Fruit fly (Drosophila melanogaster) whole organism, embryonic: ENCODE results near the gene Arr1.
A peak's percentile ranks its signal among the peaks of the same experiment; 100 is the strongest.

Source experiments
- Atf6 ChIP-seq: fragments of 200-800 bp; sonication (Bioruptor generic); IDR thresholded peaks from 2 replicates; pipeline ENCODE4 v1.3.6; 2022; ENCODE audit warnings: missing biosample characterization, missing genetic modification characterization
- Blimp-1 ChIP-seq: fragments of 200-800 bp; sonication (Bioruptor generic); optimal IDR thresholded peaks from 3 replicates; lab custom pipeline; 2018; ENCODE audit warnings: missing biosample characterization, missing genetic modification characterization, mild to moderate bottlenecking, moderate library complexity, missing genetic modification reagents
- CG1233 ChIP-seq: fragments of 200-800 bp; sonication (Bioruptor generic); optimal IDR thresholded peaks from 4 replicates; lab custom pipeline; 2018; ENCODE audit warnings: missing biosample characterization, mild to moderate bottlenecking, missing genetic modification characterization
- CG12391 ChIP-seq: fragments of 200-800 bp; sonication (Bioruptor generic); optimal IDR thresholded peaks from 3 replicates; lab custom pipeline; 2018; ENCODE audit warnings: missing biosample characterization, mild to moderate bottlenecking, missing genetic modification characterization, moderate library complexity
- CG13287 ChIP-seq: fragments of 200-800 bp; sonication (Bioruptor generic); IDR thresholded peaks from 2 replicates; pipeline ENCODE4 v1.3.6; 2022; ENCODE audit warnings: missing biosample characterization, missing genetic modification characterization; ENCODE audit not compliant: partially characterized antibody
- CG13624 ChIP-seq: fragments of 200-800 bp; sonication (Bioruptor generic); optimal IDR thresholded peaks from 2 replicates; lab custom pipeline; 2016; ENCODE audit warnings: missing biosample characterization, missing genetic modification characterization
- CG13775 ChIP-seq: fragments of 200-800 bp; sonication (Bioruptor generic); optimal IDR thresholded peaks from 3 replicates; lab custom pipeline; 2017; ENCODE audit warnings: missing biosample characterization, mild to moderate bottlenecking, missing genetic modification characterization
- CG14441 ChIP-seq: fragments of 200-800 bp; sonication (Bioruptor generic); IDR thresholded peaks from 2 replicates; pipeline ENCODE4 v1.3.6; 2022; ENCODE audit warnings: missing biosample characterization, missing genetic modification characterization
- CG1603 ChIP-seq: fragments of 200-800 bp; sonication (Bioruptor generic); optimal IDR thresholded peaks from 2 replicates; lab custom pipeline; 2019; ENCODE audit warnings: missing biosample characterization, mild to moderate bottlenecking, missing genetic modification characterization, moderate library complexity
- CG16863 ChIP-seq: fragments of 200-800 bp; sonication (Bioruptor generic); optimal IDR thresholded peaks from 3 replicates; lab custom pipeline; 2016; ENCODE audit warnings: missing biosample characterization, missing genetic modification characterization
- CG2712 ChIP-seq: fragments of 200-800 bp; optimal IDR thresholded peaks from 3 replicates; lab custom pipeline; 2019; ENCODE audit warnings: missing biosample characterization, mild to moderate bottlenecking, missing genetic modification characterization, moderate library complexity
- CG2889 ChIP-seq: fragments of 200-800 bp; sonication (Bioruptor generic); IDR thresholded peaks from 3 replicates; pipeline ENCODE4 v1.3.6; 2022; ENCODE audit warnings: missing biosample characterization, missing genetic modification characterization
- CG4707 ChIP-seq: fragments of 200-800 bp; sonication (Bioruptor generic); optimal IDR thresholded peaks from 2 replicates; lab custom pipeline; 2018; ENCODE audit warnings: missing biosample characterization, mild to moderate bottlenecking, missing genetic modification characterization, moderate library complexity
- CG4820 ChIP-seq: fragments of 200-800 bp; sonication (Bioruptor generic); optimal IDR thresholded peaks from 3 replicates; lab custom pipeline; 2016; ENCODE audit warnings: missing biosample characterization, missing genetic modification characterization
- CG4854 ChIP-seq: fragments of 200-800 bp; sonication (Bioruptor generic); optimal IDR thresholded peaks from 2 replicates; lab custom pipeline; 2016; ENCODE audit warnings: missing biosample characterization, missing genetic modification characterization, inconsistent platforms
- CG6791 ChIP-seq: fragments of 200-800 bp; sonication (Bioruptor generic); IDR thresholded peaks from 3 replicates; pipeline ENCODE4 v1.3.6; 2022; ENCODE audit warnings: missing biosample characterization, missing genetic modification characterization; ENCODE audit not compliant: partially characterized antibody
- CG7839 ChIP-seq: fragments of 200-800 bp; sonication (Bioruptor generic); optimal IDR thresholded peaks from 3 replicates; lab custom pipeline; 2018; ENCODE audit warnings: missing biosample characterization, mild to moderate bottlenecking, missing genetic modification characterization, moderate library complexity
- CG8089 ChIP-seq: fragments of 200-800 bp; sonication (Bioruptor generic); optimal IDR thresholded peaks from 3 replicates; lab custom pipeline; 2016; ENCODE audit warnings: missing biosample characterization, missing genetic modification characterization
- CG8359 ChIP-seq: fragments of 200-800 bp; sonication (Bioruptor generic); optimal IDR thresholded peaks from 2 replicates; lab custom pipeline; 2017; ENCODE audit warnings: missing biosample characterization, mild to moderate bottlenecking, missing genetic modification characterization, borderline replicate concordance
- CG8944 ChIP-seq: fragments of 200-800 bp; sonication (Bioruptor generic); optimal IDR thresholded peaks from 3 replicates; lab custom pipeline; 2016; ENCODE audit warnings: missing biosample characterization, missing genetic modification characterization
- CG9932 ChIP-seq: fragments of 200-800 bp; sonication (Bioruptor generic); IDR thresholded peaks from 2 replicates; pipeline ENCODE4 v1.3.6; 2022; ENCODE audit warnings: missing biosample characterization, missing genetic modification characterization
- CTCF ChIP-seq: fragments of 200-800 bp; sonication (Bioruptor generic); optimal IDR thresholded peaks from 2 replicates; lab custom pipeline; 2017; ENCODE audit warnings: missing biosample characterization, mild to moderate bottlenecking, missing genetic modification characterization, moderate library complexity
- D19B ChIP-seq: fragments of 200-800 bp; sonication (Bioruptor generic); optimal IDR thresholded peaks from 2 replicates; lab custom pipeline; 2017; ENCODE audit warnings: missing biosample characterization, mild to moderate bottlenecking, missing genetic modification characterization
- Drgx ChIP-seq: fragments of 200-800 bp; sonication (Bioruptor generic); IDR thresholded peaks from 2 replicates; pipeline ENCODE4 v1.3.6; 2022; ENCODE audit warnings: missing biosample characterization, missing genetic modification characterization
- Elba2 ChIP-seq: fragments of 200-800 bp; sonication (Bioruptor generic); optimal IDR thresholded peaks from 3 replicates; lab custom pipeline; 2016; ENCODE audit warnings: missing biosample characterization, missing genetic modification characterization
- Kr ChIP-seq: fragments of 200-800 bp; sonication (Bioruptor generic); optimal IDR thresholded peaks from 2 replicates; lab custom pipeline; 2017; ENCODE audit warnings: missing biosample characterization, mild to moderate bottlenecking, missing genetic modification characterization
- Med ChIP-seq: fragments of 200-800 bp; sonication (Bioruptor generic); peaks from one replicate; lab custom pipeline; 2016; ENCODE audit warnings: missing biosample characterization, missing genetic modification characterization, mild to moderate bottlenecking, inconsistent platforms, moderate library complexity
- NK7.1 ChIP-seq: fragments of 200-800 bp; sonication (Bioruptor generic); optimal IDR thresholded peaks from 3 replicates; lab custom pipeline; 2016; ENCODE audit warnings: missing biosample characterization, missing genetic modification characterization
- Opbp ChIP-seq: fragments of 200-800 bp; sonication (Bioruptor generic); IDR thresholded peaks from 3 replicates; pipeline ENCODE4 v1.3.6; 2022; ENCODE audit warnings: missing biosample characterization, missing genetic modification characterization; ENCODE audit not compliant: partially characterized antibody
- Sry-β ChIP-seq: fragments of 200-800 bp; sonication (Bioruptor generic); optimal IDR thresholded peaks from 2 replicates; lab custom pipeline; 2018; ENCODE audit warnings: missing biosample characterization, mild to moderate bottlenecking, missing genetic modification characterization, moderate library complexity
- aop ChIP-seq: fragments of 200-800 bp; sonication (Bioruptor generic); IDR thresholded peaks from 2 replicates; pipeline ENCODE4 v1.3.6; 2022; ENCODE audit warnings: missing biosample characterization, missing genetic modification characterization
- br ChIP-seq: fragments of >200 bp; optimal IDR thresholded peaks from 2 replicates; lab custom pipeline; 2017
- bsh ChIP-seq, 2 experiments: fragments of 200-800 bp; sonication (Bioruptor generic); optimal IDR thresholded peaks; 2 replicates each; lab custom pipeline; 2017 to 2018; ENCODE audit warnings: mild to moderate bottlenecking in 2 of 2, missing biosample characterization in 2 of 2, missing genetic modification characterization in 2 of 2, moderate library complexity in 1 of 2
- btn ChIP-seq: fragments of 200-800 bp; sonication (Bioruptor generic); optimal IDR thresholded peaks from 2 replicates; lab custom pipeline; 2016; ENCODE audit warnings: missing biosample characterization, missing genetic modification characterization
- croc ChIP-seq: fragments of 200-800 bp; sonication (Bioruptor generic); conservative IDR thresholded peaks from 3 replicates; pipeline ENCODE4 v1.3.6; 2022; ENCODE audit warnings: missing biosample characterization, missing genetic modification characterization
- crp ChIP-seq, 2 experiments: fragments of 200-800 bp; sonication (Bioruptor generic); optimal IDR thresholded peaks; 2 replicates in 1 of 2; 3 replicates in 1 of 2; lab custom pipeline; 2017; ENCODE audit warnings: missing biosample characterization in 2 of 2, missing genetic modification characterization in 2 of 2, mild to moderate bottlenecking in 1 of 2, moderate library complexity in 1 of 2
- danr ChIP-seq: fragments of 200-800 bp; sonication (Bioruptor generic); IDR thresholded peaks from 2 replicates; pipeline ENCODE4 v1.3.6; 2022; ENCODE audit warnings: missing biosample characterization, missing genetic modification characterization
- gsb-n ChIP-seq: fragments of 200-800 bp; sonication (Bioruptor generic); optimal IDR thresholded peaks from 3 replicates; lab custom pipeline; 2018; ENCODE audit warnings: missing biosample characterization, mild to moderate bottlenecking, missing genetic modification characterization
- hkb ChIP-seq, 2 experiments: fragments of 200-800 bp in 1 of 2; fragments of >200 bp in 1 of 2; sonication (Bioruptor generic) in 1 of 2; IDR thresholded peaks in 1 of 2; optimal IDR thresholded peaks in 1 of 2; 2 replicates each; pipeline versions ENCODE4 v1.3.6 to Lab custom; 2017 to 2022; ENCODE audit warnings: missing biosample characterization in 1 of 2, missing genetic modification characterization in 1 of 2
- lola ChIP-seq, 3 experiments: fragments of >200 bp in 2 of 3; fragments of 200-800 bp in 1 of 3; sonication (Bioruptor generic) in 1 of 3; optimal IDR thresholded peaks; 2 replicates each; lab custom pipeline; 2017 to 2019; ENCODE audit warnings: missing biosample characterization in 3 of 3, missing genetic modification characterization in 3 of 3, mild to moderate bottlenecking in 1 of 3, moderate library complexity in 1 of 3
- luna ChIP-seq: fragments of 200-800 bp; sonication (Bioruptor generic); optimal IDR thresholded peaks from 2 replicates; lab custom pipeline; 2016; ENCODE audit warnings: missing biosample characterization, missing genetic modification characterization
- ro ChIP-seq: fragments of 200-800 bp; sonication (Bioruptor generic); IDR thresholded peaks from 2 replicates; pipeline ENCODE4 v1.3.6; 2022; ENCODE audit warnings: missing biosample characterization, missing genetic modification characterization
- row ChIP-seq: fragments of 200-800 bp; sonication (Bioruptor generic); IDR thresholded peaks from 3 replicates; pipeline ENCODE4 v1.3.6; 2022; ENCODE audit warnings: missing biosample characterization, missing genetic modification characterization
- run ChIP-seq: fragments of 200-800 bp; sonication (Bioruptor generic); optimal IDR thresholded peaks from 3 replicates; lab custom pipeline; 2018; ENCODE audit warnings: missing biosample characterization, mild to moderate bottlenecking, missing genetic modification characterization
- slp2 ChIP-seq: fragments of 200-800 bp; sonication (Bioruptor generic); optimal IDR thresholded peaks from 2 replicates; lab custom pipeline; 2016; ENCODE audit warnings: missing biosample characterization, missing genetic modification characterization
- tgo ChIP-seq: fragments of 200-800 bp; sonication (Bioruptor generic); IDR thresholded peaks from 3 replicates; pipeline ENCODE4 v1.3.6; 2022; ENCODE audit warnings: missing biosample characterization, missing genetic modification characterization
- tin ChIP-seq: fragments of 200-800 bp; sonication (Bioruptor generic); optimal IDR thresholded peaks from 3 replicates; lab custom pipeline; 2016; ENCODE audit warnings: missing biosample characterization, missing genetic modification characterization
- trh ChIP-seq: fragments of 200-800 bp; sonication (Bioruptor generic); optimal IDR thresholded peaks from 2 replicates; lab custom pipeline; 2016; ENCODE audit warnings: missing biosample characterization, missing genetic modification characterization
- twi ChIP-seq: fragments of 200-800 bp; optimal IDR thresholded peaks from 2 replicates; lab custom pipeline; 2019; ENCODE audit warnings: missing biosample characterization, mild to moderate bottlenecking, missing genetic modification characterization, moderate library complexity

The Arr1 gene

DNA sequence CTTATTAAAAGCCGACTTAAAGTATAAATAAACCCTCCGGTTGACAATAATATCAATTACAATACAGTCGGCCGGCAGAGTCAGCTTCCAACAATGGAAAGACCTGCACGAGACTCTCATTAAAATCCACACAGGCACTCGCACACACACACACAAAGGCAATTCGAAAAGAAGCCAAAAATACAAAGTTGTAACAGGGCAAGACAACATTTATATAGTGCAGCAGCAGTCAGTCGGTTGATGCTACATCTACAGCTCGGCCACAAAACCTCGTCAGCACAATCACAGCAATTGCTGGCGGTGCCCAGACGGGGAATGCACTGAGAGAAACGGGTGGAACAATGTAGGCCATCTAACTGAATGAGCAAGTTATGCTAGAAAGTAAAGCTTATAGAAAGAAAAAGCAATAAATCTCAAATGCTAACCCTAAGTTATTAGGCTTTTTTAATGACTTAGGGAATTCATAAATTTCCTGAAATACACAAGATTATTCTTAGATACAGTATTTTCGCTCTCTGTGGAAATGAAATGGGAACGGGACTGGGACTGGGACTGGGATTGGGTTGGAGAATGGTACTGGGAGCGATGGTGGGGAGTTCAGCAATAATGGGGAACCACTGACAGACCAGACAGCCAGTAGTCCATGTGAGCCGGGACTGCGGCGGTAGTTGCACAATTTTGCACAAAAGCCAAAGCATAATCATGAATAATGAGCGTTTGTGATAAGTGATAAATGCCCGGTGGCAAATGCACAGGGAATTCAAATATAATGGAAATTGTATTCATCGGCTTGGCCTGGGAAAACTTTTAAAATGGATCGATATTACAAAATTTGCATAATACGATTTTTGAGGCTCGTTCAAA is 43.5 kb downstream of the Arr1 start (continued):
- TF ChIP-seq CG12391: no peak
- TF ChIP-seq run: no peak
- TF ChIP-seq CG14441 (GFP tag; lab: Robert Waterston, UW): 0 out of 2 replicates have a peak, but pooled peaks have one; percentile 39
- TF ChIP-seq Atf6: no peak
- peak; percentile 33 for TF ChIP-seq CG8944 (GFP tag; lab: Kevin White, UChicago)
- 0 out of 2 replicates have a peak, but pooled peaks have one; percentile 18 for TF ChIP-seq danr (GFP tag; lab: Robert Waterston, UW)
- no peak for TF ChIP-seq hkb (optimal IDR thresholded peaks at IDR 0.05; lab: Kevin White, UChicago)
- peak; percentile 28; the same call in 1 of the 2 replicates for TF ChIP-seq hkb (GFP tag; IDR thresholded peaks at IDR 0.05; lab: Robert Waterston, UW)
- peak; percentile 58 for TF ChIP-seq Blimp-1
- TF ChIP-seq CG8359: no peak
- TF ChIP-seq lola (GFP tag; optimal IDR thresholded peaks at IDR 0.05; lab: Kevin White, UChicago): no peak
- TF ChIP-seq CG8089: no peak
- peak; percentile 63 for TF ChIP-seq row
- no peak for TF ChIP-seq ro
- TF ChIP-seq CG13624 (GFP tag; lab: Kevin White, UChicago): no peak
- no peak for TF ChIP-seq br (lab: Kevin White, UChicago)
- TF ChIP-seq Elba2 (GFP tag; lab: Kevin White, UChicago): no peak
- no peak; the same call in 2 of the 3 replicates for TF ChIP-seq croc (GFP tag; lab: Robert Waterston, UW)
- no peak for TF ChIP-seq gsb-n
- peak; percentile 39; the same call in 2 of the 3 replicates for TF ChIP-seq tgo (GFP tag; lab: Robert Waterston, UW)
- peak; percentile 22 for TF ChIP-seq CG1233 (GFP tag; lab: Kevin White, UChicago)
- no peak for TF ChIP-seq CG9932 (GFP tag; lab: Robert Waterston, UW)
- no peak for TF ChIP-seq CG4707
- TF ChIP-seq slp2: no peak
- no peak for TF ChIP-seq CTCF (GFP tag; lab: Kevin White, UChicago)
- TF ChIP-seq CG6791 (GFP tag; lab: Robert Waterston, UW): no peak
- TF ChIP-seq CG4820 (GFP tag; lab: Kevin White, UChicago): peak; percentile 60
- TF ChIP-seq twi (tag; lab: Kevin White, UChicago): no peak
- TF ChIP-seq btn (GFP tag; lab: Kevin White, UChicago): peak; percentile 7
- peak; percentile 32 for TF ChIP-seq tin
- no peak for TF ChIP-seq trh (GFP tag; lab: Kevin White, UChicago)
- peak; percentile 92 for TF ChIP-seq Med
- TF ChIP-seq CG13775 (GFP tag; lab: Kevin White, UChicago): no peak
- TF ChIP-seq CG16863: peak; percentile 61
- TF ChIP-seq Kr (GFP tag; lab: Kevin White, UChicago): no peak
- no peak for TF ChIP-seq crp (GFP tag; optimal IDR thresholded peaks at IDR 0.05; lab: Kevin White, UChicago)
- TF ChIP-seq bsh (GFP tag; optimal IDR thresholded peaks at IDR 0.05; lab: Kevin White, UChicago): peak; percentile 54 to 84
- TF ChIP-seq CG13287 (GFP tag; lab: Robert Waterston, UW): no peak
- peak; percentile 56 for TF ChIP-seq CG1603 (tag; lab: Kevin White, UChicago)
- peak; percentile 55 for TF ChIP-seq CG2712 (tag; lab: Kevin White, UChicago)
- TF ChIP-seq aop (GFP tag; lab: Robert Waterston, UW): no peak
- no peak for TF ChIP-seq luna (GFP tag; lab: Kevin White, UChicago)
- no peak for TF ChIP-seq CG2889 (GFP tag; lab: Robert Waterston, UW)
- TF ChIP-seq Drgx (GFP tag; lab: Robert Waterston, UW): peak; percentile 97
- no peak for TF ChIP-seq Opbp
- no peak for TF ChIP-seq Sry-β (GFP tag; lab: Kevin White, UChicago)
- no peak for TF ChIP-seq CG4854 (GFP tag; lab: Kevin White, UChicago)
- TF ChIP-seq CG7839 (tag; lab: Kevin White, UChicago): peak; percentile 63
- no peak for TF ChIP-seq NK7.1 (GFP tag; lab: Kevin White, UChicago)
- no peak for TF ChIP-seq D19B (GFP tag; lab: Kevin White, UChicago)
